Fruit fly (Drosophila melanogaster) Kc167 (cell line): ENCODE results near the gene Kif3C.

Experiments used
- Sin3A ChIP-seq: fragments of >200 bp; optimal IDR thresholded peaks from 2 replicates; lab custom pipeline; 2018; ENCODE audit warnings: missing external identifiers
- h ChIP-seq: fragments of >200 bp; optimal IDR thresholded peaks from 3 replicates; lab custom pipeline; 2018; ENCODE audit warnings: missing external identifiers
- insv ChIP-seq: fragments of >200 bp; optimal IDR thresholded peaks from 3 replicates; lab custom pipeline; 2018; ENCODE audit warnings: missing external identifiers
- psq ChIP-seq: fragments of >200 bp; optimal IDR thresholded peaks from 2 replicates; lab custom pipeline; 2017; ENCODE audit warnings: missing external identifiers

DNA sequence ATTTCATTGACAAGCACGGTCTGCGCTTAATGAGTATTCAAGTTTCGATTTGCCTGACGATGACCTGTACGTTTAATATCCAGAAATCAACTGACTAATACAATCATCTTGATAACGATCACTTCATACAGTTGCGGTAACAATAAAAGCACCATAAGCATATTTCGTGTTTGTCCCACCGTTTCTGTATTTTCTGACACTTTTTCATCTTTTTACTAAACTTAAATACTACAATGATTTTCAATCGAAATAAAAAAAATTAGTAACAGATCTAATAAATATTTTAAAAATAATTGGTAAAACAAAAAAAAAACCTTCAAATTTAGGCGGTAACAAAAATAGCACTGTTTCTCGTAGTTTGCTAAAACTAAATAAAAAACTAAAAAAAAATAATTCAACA lies 14.8 kb downstream of the Kif3C start, which contains the start of gene CG32017:
- TF ChIP-seq h (lab: Kevin White, UChicago) (no peak), insv (lab: Kevin White, UChicago) (no peak), psq (lab: Kevin White, UChicago) (no peak), Sin3A (no peak)
